Fruit fly (Drosophila melanogaster) whole organism, prepupa: ENCODE data around the gene upd3.

ENCODE experiments used
- CG6792 ChIP-seq: fragments of 200-800 bp; sonication (Bioruptor generic); optimal IDR thresholded peaks from 3 replicates; lab custom pipeline; 2016; ENCODE audit warnings: missing biosample characterization, missing genetic modification characterization
- CG6854 ChIP-seq: fragments of 200-800 bp; sonication (Bioruptor generic); optimal IDR thresholded peaks from 2 replicates; lab custom pipeline; 2017; ENCODE audit warnings: missing biosample characterization, mild to moderate bottlenecking, missing genetic modification characterization
- Gug ChIP-seq: fragments of 200-800 bp; sonication (Bioruptor generic); IDR thresholded peaks from 2 replicates; pipeline ENCODE4 v1.3.6; 2022; ENCODE audit warnings: missing biosample characterization, missing genetic modification characterization
- Hr38 ChIP-seq: sonication (Bioruptor generic); optimal IDR thresholded peaks from 2 replicates; lab custom pipeline; 2016; ENCODE audit warnings: missing biosample characterization, missing genetic modification characterization
- Smox ChIP-seq: fragments of 200-800 bp; sonication (Bioruptor generic); optimal IDR thresholded peaks from 3 replicates; lab custom pipeline; 2016; ENCODE audit warnings: missing biosample characterization, missing genetic modification characterization
- Sox14 ChIP-seq: fragments of 200-800 bp; sonication (Bioruptor generic); optimal IDR thresholded peaks from 3 replicates; lab custom pipeline; 2016; ENCODE audit warnings: missing biosample characterization, missing genetic modification characterization
- dsx ChIP-seq: fragments of 200-800 bp; optimal IDR thresholded peaks from 3 replicates; lab custom pipeline; 2019; ENCODE audit warnings: missing biosample characterization, mild to moderate bottlenecking, missing genetic modification characterization, moderate library complexity; ENCODE audit not compliant: poor library complexity, severe bottlenecking
- net ChIP-seq: fragments of 200-800 bp; sonication (Bioruptor generic); optimal IDR thresholded peaks from 3 replicates; lab custom pipeline; 2016; ENCODE audit warnings: missing biosample characterization, missing genetic modification characterization
- ss ChIP-seq, 2 experiments: fragments of 200-800 bp; sonication (Bioruptor generic); optimal IDR thresholded peaks; 2 replicates in 1 of 2; 3 replicates in 1 of 2; lab custom pipeline; 2017 to 2018; ENCODE audit warnings: mild to moderate bottlenecking in 2 of 2, missing biosample characterization in 2 of 2, missing genetic modification characterization in 2 of 2, moderate library complexity in 1 of 2
- svp ChIP-seq: fragments of 200-800 bp; sonication (Bioruptor generic); peaks from one replicate; lab custom pipeline; 2016; ENCODE audit warnings: missing biosample characterization, missing genetic modification characterization

DNA sequence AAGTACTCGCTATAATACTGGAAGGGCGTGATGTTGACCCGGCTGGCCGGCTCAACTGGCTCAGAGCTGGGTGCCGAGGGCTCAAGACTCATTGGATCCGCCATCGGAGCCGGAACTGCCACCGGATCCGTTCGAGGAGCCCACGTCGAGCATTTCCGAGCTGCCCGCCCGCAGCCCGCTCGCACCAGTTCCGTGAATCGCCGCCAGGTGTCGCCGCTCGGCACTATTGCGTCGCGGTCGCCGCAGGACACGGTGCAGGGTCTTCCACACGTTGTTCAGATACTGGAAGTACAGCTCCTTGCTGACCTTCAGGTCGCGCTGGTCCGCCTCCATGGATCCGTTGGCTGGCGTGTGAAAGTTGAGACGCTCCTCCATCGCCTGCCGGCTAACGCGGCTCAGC lies 35.8 kb upstream of the upd3 start:
- TF ChIP-seq Gug (GFP tag; lab: Robert Waterston, UW): no peak
- TF ChIP-seq Smox: no peak
- no peak for TF ChIP-seq CG6792
- no peak for TF ChIP-seq Sox14 (GFP tag; lab: Kevin White, UChicago)
- no peak for TF ChIP-seq dsx
- TF ChIP-seq CG6854 (GFP tag; lab: Kevin White, UChicago): no peak
- no peak for TF ChIP-seq Hr38 (GFP tag; lab: Kevin White, UChicago)
- TF ChIP-seq svp (GFP tag; lab: Kevin White, UChicago): no peak
- no peak for TF ChIP-seq ss (GFP tag; optimal IDR thresholded peaks at IDR 0.05; lab: Kevin White, UChicago)
- TF ChIP-seq net (GFP tag; lab: Kevin White, UChicago): no peak
